In genomic region chrV:12098123-12098522, ce11 we compare ENCODE assay signal across 2 worm cellular contexts.
TF ChIP-seq lines count a peak whose summit lies in the region.

Gene nhr-209 (plus strand): TSS chrV:12098149.

TF ChIP-seq in whole organism, L1 larva, 84 proteins besides CTCF, POLR2A, EP300 and RAD21:
- TF ChIP-seq aly-2 (tag; optimal IDR thresholded peaks at IDR 0.05; lab: Kevin White, UChicago): no peak
- no peak for TF ChIP-seq grh-1 (GFP tag; IDR thresholded peaks at IDR 0.05; lab: Robert Waterston, UW)
- no peak for TF ChIP-seq C34B4.2 (tag; optimal IDR thresholded peaks at IDR 0.05; lab: Kevin White, UChicago)
- no peak for TF ChIP-seq C04F5.9 (tag; optimal IDR thresholded peaks at IDR 0.05; lab: Kevin White, UChicago)
- TF ChIP-seq ceh-63 (GFP tag; optimal IDR thresholded peaks at IDR 0.05; lab: Kevin White, UChicago): no peak
- no peak for TF ChIP-seq pqm-1 (tag; optimal IDR thresholded peaks at IDR 0.05; lab: Kevin White, UChicago)
- no peak for TF ChIP-seq tlp-1 (tag; optimal IDR thresholded peaks at IDR 0.05; lab: Kevin White, UChicago)
- no peak for TF ChIP-seq lin-14 (GFP tag; optimal IDR thresholded peaks at IDR 0.05; lab: Kevin White, UChicago)
- TF ChIP-seq sptf-1 (tag; optimal IDR thresholded peaks at IDR 0.05; lab: Kevin White, UChicago): no peak
- no peak for TF ChIP-seq fkh-8 (tag; optimal IDR thresholded peaks at IDR 0.05; lab: Kevin White, UChicago)
- peak; percentile 25 for TF ChIP-seq nhr-20 (tag; optimal IDR thresholded peaks at IDR 0.05; lab: Kevin White, UChicago)
- no peak for TF ChIP-seq efl-1 (optimal IDR thresholded peaks at IDR 0.05; lab: Kevin White, UChicago)
- peak in 1 of 2 experiments; percentile 86 for TF ChIP-seq efl-1 (GFP tag; optimal IDR thresholded peaks at IDR 0.05 in 1 of 2; lab: Kevin White, UChicago)
- TF ChIP-seq nhr-77 (tag; optimal IDR thresholded peaks at IDR 0.05; lab: Kevin White, UChicago): no peak
- no peak for TF ChIP-seq nhr-28 (tag; optimal IDR thresholded peaks at IDR 0.05; lab: Kevin White, UChicago)
- TF ChIP-seq hlh-17 (GFP tag; optimal IDR thresholded peaks at IDR 0.05; lab: Kevin White, UChicago; ENCODE audit: borderline replicate concordance): no peak
- no peak for TF ChIP-seq elt-2 (tag; optimal IDR thresholded peaks at IDR 0.05; lab: Kevin White, UChicago)
- TF ChIP-seq ceh-90 (tag; optimal IDR thresholded peaks at IDR 0.05; lab: Kevin White, UChicago): no peak
- no peak for TF ChIP-seq irx-1 (tag; optimal IDR thresholded peaks at IDR 0.05; lab: Kevin White, UChicago)
- no peak for TF ChIP-seq nhr-12 (tag; optimal IDR thresholded peaks at IDR 0.05; lab: Kevin White, UChicago)
- no peak for TF ChIP-seq egl-27 (tag; optimal IDR thresholded peaks at IDR 0.05; lab: Kevin White, UChicago)
- TF ChIP-seq lin-13 (GFP tag; optimal IDR thresholded peaks at IDR 0.05; lab: Kevin White, UChicago): no peak
- no peak for TF ChIP-seq nhr-47 (tag; optimal IDR thresholded peaks at IDR 0.05; lab: Kevin White, UChicago)
- TF ChIP-seq pag-3 (tag; optimal IDR thresholded peaks at IDR 0.05; lab: Kevin White, UChicago; ENCODE audit: borderline replicate concordance, insufficient read depth): no peak
- TF ChIP-seq nhr-76 (tag; optimal IDR thresholded peaks at IDR 0.05; lab: Kevin White, UChicago): no peak
- TF ChIP-seq elt-3 (tag; optimal IDR thresholded peaks at IDR 0.05; lab: Kevin White, UChicago): peak in 1 of 6 experiments; percentile 26
- no peak for TF ChIP-seq nhr-90 (tag; optimal IDR thresholded peaks at IDR 0.05; lab: Kevin White, UChicago; ENCODE audit: poor library complexity)
- TF ChIP-seq ztf-4 (tag; optimal IDR thresholded peaks at IDR 0.05; lab: Kevin White, UChicago): no peak
- no peak for TF ChIP-seq ztf-11 (tag; optimal IDR thresholded peaks at IDR 0.05; lab: Kevin White, UChicago)
- TF ChIP-seq nhr-85 (tag; lab: Kevin White, UChicago): peak; percentile 0
- TF ChIP-seq lsy-2 (tag; optimal IDR thresholded peaks at IDR 0.05; lab: Kevin White, UChicago): no peak
- TF ChIP-seq unc-98 (GFP tag; IDR thresholded peaks at IDR 0.05; lab: Robert Waterston, UW): no peak
- no peak for TF ChIP-seq isw-1 (GFP tag; IDR thresholded peaks at IDR 0.05; lab: Robert Waterston, UW)

TF ChIP-seq in whole organism, L4 larva, 104 proteins besides CTCF, POLR2A, EP300 and RAD21:
- no peak for TF ChIP-seq lir-3 (tag; optimal IDR thresholded peaks at IDR 0.05; lab: Kevin White, UChicago)
- TF ChIP-seq nhr-28 (tag; optimal IDR thresholded peaks at IDR 0.05; lab: Kevin White, UChicago): peak; percentile 82
- no peak for TF ChIP-seq hmg-1.1 (GFP tag; IDR thresholded peaks at IDR 0.05; lab: Robert Waterston, UW)
- TF ChIP-seq mdt-29 (GFP tag; IDR thresholded peaks at IDR 0.05; lab: Robert Waterston, UW): no peak
- TF ChIP-seq dmd-8 (GFP tag; IDR thresholded peaks at IDR 0.05; lab: Robert Waterston, UW): no peak

Comparison
In these comparisons a context has a peak if more than half of its experiments do, and no peak if none do; other contexts are left out.
1. Of the 29 proteins assayed by ChIP-seq in both whole organism, L4 larva and whole organism, L1 larva: peak only in whole organism, L4 larva: nhr-28; only in whole organism, L1 larva: none; in both: none; in neither: 28.